Worm (Caenorhabditis elegans): Measurements from ENCODE around the gene oac-4.

- no peak for TF ChIP-seq him-1 (tag; optimal IDR thresholded peaks at IDR 0.05)
- TF ChIP-seq dao-5 (tag; optimal IDR thresholded peaks at IDR 0.05): no peak
- TF ChIP-seq W03F9.2 (tag; optimal IDR thresholded peaks at IDR 0.05): no peak
Observed at ce11 chrII:3864652-3865051, 28.8 kb upstream of the oac-4 start, which contains the start of gene nhr-261.
